Worm (Caenorhabditis elegans): ENCODE data around the gene K08C7.1.

ce11 chrIV:10630953-10631554 is 25.6 kb upstream of the K08C7.1 start, which contains the start of gene F56C4.4:
- TF ChIP-seq F49E8.2 (tag; optimal IDR thresholded peaks at IDR 0.05; ENCODE audit: borderline replicate concordance) (no peak), ctbp-1 (GFP tag; IDR thresholded peaks at IDR 0.05) (no peak), arid-1 (GFP tag; conservative IDR thresholded peaks at IDR 0.05) (no peak), nhr-6 (tag; optimal IDR thresholded peaks at IDR 0.05) (no peak), aly-2 (tag; optimal IDR thresholded peaks at IDR 0.05) (no peak), nhr-25 (tag; optimal IDR thresholded peaks at IDR 0.05; ENCODE audit: borderline replicate concordance, insufficient read depth) (no peak), mdl-1 (tag; optimal IDR thresholded peaks at IDR 0.05) (no peak), ama-1 (optimal IDR thresholded peaks at IDR 0.05) (no peak), spr-1 (tag; optimal IDR thresholded peaks at IDR 0.05) (no peak)
